Worm (Caenorhabditis elegans): ENCODE results near the gene npr-16.

Gene npr-16

DNA sequence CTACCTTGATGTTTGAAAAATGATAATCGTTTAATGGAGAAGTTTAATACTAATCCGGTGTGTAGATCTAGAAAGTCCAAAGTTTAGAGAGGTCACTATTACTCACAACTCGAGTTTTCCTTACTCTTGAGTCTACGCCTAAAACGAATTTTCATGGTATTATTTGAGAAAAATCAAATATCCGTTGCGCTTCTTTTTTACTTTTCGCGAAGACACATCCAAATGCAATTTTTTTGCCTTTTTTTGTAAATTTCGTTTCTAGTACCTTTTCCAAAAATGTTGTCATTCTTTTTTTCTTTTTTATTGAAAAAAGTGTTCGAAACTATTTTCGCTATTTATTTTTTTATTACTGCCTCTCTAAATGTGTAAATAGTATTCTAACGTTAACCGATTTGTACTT is 4.9 kb upstream of the npr-16 start:
- no peak for TF ChIP-seq F52B5.7 (tag; optimal IDR thresholded peaks at IDR 0.05)
- no peak for TF ChIP-seq ztf-22 (GFP tag; optimal IDR thresholded peaks at IDR 0.05)
- no peak for TF ChIP-seq pbrm-1 (GFP tag; IDR thresholded peaks at IDR 0.05)
- no peak for TF ChIP-seq B0019.2 (GFP tag; conservative IDR thresholded peaks at IDR 0.05)
- no peak for TF ChIP-seq xnd-1 (tag; optimal IDR thresholded peaks at IDR 0.05)
- TF ChIP-seq unc-62 (GFP tag; optimal IDR thresholded peaks at IDR 0.05): no peak
- no peak for TF ChIP-seq bed-2 (GFP tag; IDR thresholded peaks at IDR 0.05)
- no peak for TF ChIP-seq ztf-3 (GFP tag; optimal IDR thresholded peaks at IDR 0.05)
- no peak for TF ChIP-seq K11D2.4 (GFP tag; IDR thresholded peaks at IDR 0.05)
- TF ChIP-seq gei-17 (GFP tag; optimal IDR thresholded peaks at IDR 0.05): no peak
- TF ChIP-seq F57C9.4 (tag; optimal IDR thresholded peaks at IDR 0.05): no peak
- TF ChIP-seq lir-1 (GFP tag; conservative IDR thresholded peaks at IDR 0.05): no peak
- TF ChIP-seq mel-28 (tag; optimal IDR thresholded peaks at IDR 0.05; ENCODE audit: borderline replicate concordance): no peak
- TF ChIP-seq somi-1 (GFP tag; optimal IDR thresholded peaks at IDR 0.05): no peak
- TF ChIP-seq K12H6.12 (tag; optimal IDR thresholded peaks at IDR 0.05): no peak
- TF ChIP-seq unc-130 (GFP tag; optimal IDR thresholded peaks at IDR 0.05): no peak

DNA sequence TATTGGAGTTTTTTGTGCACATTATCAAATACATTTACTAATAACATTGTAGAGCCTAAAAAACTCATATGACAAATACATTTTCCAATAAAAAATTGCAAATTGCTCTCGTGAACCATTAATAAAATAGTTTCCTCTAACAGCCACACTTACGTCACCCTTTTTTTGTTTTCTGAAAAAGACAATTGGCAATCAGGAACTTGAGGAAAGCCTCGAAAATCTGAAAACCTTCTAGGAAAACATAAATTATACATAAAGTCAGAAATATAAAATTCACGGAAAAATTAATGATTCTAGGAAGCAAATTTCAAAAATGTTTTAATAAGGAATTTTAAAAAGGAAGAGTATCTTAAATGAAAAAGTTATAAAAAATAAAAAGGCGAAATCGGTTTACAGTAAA is 1.5 kb upstream of the npr-16 start:
- TF ChIP-seq ztf-28 (GFP tag; IDR thresholded peaks at IDR 0.05): no peak
- TF ChIP-seq nfya-2 (GFP tag; IDR thresholded peaks at IDR 0.05): no peak
- TF ChIP-seq dox-1 (GFP tag; IDR thresholded peaks at IDR 0.05): no peak
- no peak for TF ChIP-seq F57A8.1 (GFP tag; optimal IDR thresholded peaks at IDR 0.05)
- no peak for TF ChIP-seq lin-35 (GFP tag; optimal IDR thresholded peaks at IDR 0.05)
- no peak for TF ChIP-seq cebp-2 (GFP tag; IDR thresholded peaks at IDR 0.05)
- TF ChIP-seq somi-1 (GFP tag; optimal IDR thresholded peaks at IDR 0.05): no peak
- no peak for TF ChIP-seq Y95B8A.8 (GFP tag; IDR thresholded peaks at IDR 0.05)
- TF ChIP-seq nfyb-1 (GFP tag; IDR thresholded peaks at IDR 0.05): no peak
- TF ChIP-seq attf-3 (GFP tag; conservative IDR thresholded peaks at IDR 0.05): no peak
- TF ChIP-seq Y53G8AR.9 (GFP tag; conservative IDR thresholded peaks at IDR 0.05): no peak
- no peak for TF ChIP-seq zfh-2 (GFP tag; conservative IDR thresholded peaks at IDR 0.05)
- TF ChIP-seq repo-1 (tag; optimal IDR thresholded peaks at IDR 0.05): no peak
- no peak for TF ChIP-seq snpc-3.4 (tag; optimal IDR thresholded peaks at IDR 0.05)
- TF ChIP-seq madf-6 (GFP tag; IDR thresholded peaks at IDR 0.05): no peak
- no peak for TF ChIP-seq K11D2.4 (GFP tag; IDR thresholded peaks at IDR 0.05)
- no peak for TF ChIP-seq C17E4.6 (GFP tag; IDR thresholded peaks at IDR 0.05)

DNA sequence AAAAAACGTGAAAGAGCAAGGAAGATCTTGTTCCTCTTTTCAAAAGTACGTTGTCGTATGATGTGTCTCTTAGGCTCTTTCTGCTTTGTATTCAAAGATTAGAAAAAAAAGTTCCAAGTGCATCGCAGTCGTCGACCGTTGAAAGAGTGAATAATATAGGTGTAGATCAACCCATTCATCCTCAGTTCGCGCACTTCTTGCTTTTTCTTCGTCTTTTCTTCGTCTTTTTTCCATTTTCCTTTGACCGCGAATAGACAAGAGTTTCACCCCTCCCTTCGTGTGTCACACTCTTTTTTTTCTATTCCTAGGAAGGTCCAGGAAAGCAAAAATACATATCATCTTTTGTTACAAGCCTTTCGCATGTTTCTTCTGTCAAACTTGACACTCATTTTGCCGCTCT is 8.1 kb downstream of the npr-16 start:
- no peak for TF ChIP-seq ZK185.1 (tag; optimal IDR thresholded peaks at IDR 0.05; ENCODE audit: poor library complexity, severe bottlenecking)
- no peak for TF ChIP-seq rec-8 (tag; optimal IDR thresholded peaks at IDR 0.05)
- TF ChIP-seq lag-1 (GFP tag; IDR thresholded peaks at IDR 0.05): no peak
- TF ChIP-seq F10E7.11 (tag; optimal IDR thresholded peaks at IDR 0.05): no peak
- TF ChIP-seq dpff-1 (tag; optimal IDR thresholded peaks at IDR 0.05): no peak

ce11 chrX:3532919-3533318 is 14.3 kb downstream of the npr-16 start, which contains the start of gene F56B6.6:
TSS of gene F56B6.6 (minus strand) at chrX:3533019.
- no peak for TF ChIP-seq aptf-2 (GFP tag; conservative IDR thresholded peaks at IDR 0.05)
- no peak for TF ChIP-seq nhr-80 (tag; optimal IDR thresholded peaks at IDR 0.05)
- TF ChIP-seq athp-1 (tag; optimal IDR thresholded peaks at IDR 0.05): no peak
- no peak for TF ChIP-seq ztf-22 (GFP tag; optimal IDR thresholded peaks at IDR 0.05)
- TF ChIP-seq K12H6.12 (tag; optimal IDR thresholded peaks at IDR 0.05): no peak
- TF ChIP-seq lin-26 (GFP tag; IDR thresholded peaks at IDR 0.05): no peak
- no peak for TF ChIP-seq F49E8.2 (tag; optimal IDR thresholded peaks at IDR 0.05; ENCODE audit: insufficient read depth)
- TF ChIP-seq mcd-1 (GFP tag; IDR thresholded peaks at IDR 0.05): no peak
- no peak for TF ChIP-seq hlh-12 (tag; optimal IDR thresholded peaks at IDR 0.05)
- no peak for TF ChIP-seq attf-6 (GFP tag; IDR thresholded peaks at IDR 0.05)
- TF ChIP-seq madf-6 (GFP tag; IDR thresholded peaks at IDR 0.05): no peak
- TF ChIP-seq F39B2.1 (GFP tag; IDR thresholded peaks at IDR 0.05): no peak
- no peak for TF ChIP-seq D2030.7 (GFP tag; IDR thresholded peaks at IDR 0.05)

Measured in whole organism, young adult.